Worm (Caenorhabditis elegans): ENCODE results near the gene cyn-8.

- no peak for TF ChIP-seq pes-1 (GFP tag; IDR thresholded peaks at IDR 0.05)
- no peak for TF ChIP-seq ceh-13 (GFP tag; optimal IDR thresholded peaks at IDR 0.05)
- no peak for TF ChIP-seq ama-1 (optimal IDR thresholded peaks at IDR 0.05)
- no peak for TF ChIP-seq B0310.2 (tag; optimal IDR thresholded peaks at IDR 0.05)
- TF ChIP-seq tbx-37 (GFP tag; conservative IDR thresholded peaks at IDR 0.05) = no peak
- no peak for TF ChIP-seq ets-7 (tag; optimal IDR thresholded peaks at IDR 0.05)
- TF ChIP-seq flt-1 (GFP tag; IDR thresholded peaks at IDR 0.05) = no peak
- TF ChIP-seq hnd-1 (tag; optimal IDR thresholded peaks at IDR 0.05) = no peak
- TF ChIP-seq hmg-4 (GFP tag; optimal IDR thresholded peaks at IDR 0.05) = no peak
- no peak for TF ChIP-seq scrt-1 (GFP tag; IDR thresholded peaks at IDR 0.05)
- no peak for TF ChIP-seq hmbx-1 (tag; optimal IDR thresholded peaks at IDR 0.05)
- TF ChIP-seq aly-1 (tag; optimal IDR thresholded peaks at IDR 0.05) = no peak
- TF ChIP-seq tbx-11 (GFP tag; IDR thresholded peaks at IDR 0.05) = no peak
These were observed 33.9 kb upstream of the cyn-8 start for ce11 chrX:8877162-8877561.
